Fruit fly (Drosophila melanogaster): ENCODE data around the gene CG42713.

The CG42713 gene

DNA sequence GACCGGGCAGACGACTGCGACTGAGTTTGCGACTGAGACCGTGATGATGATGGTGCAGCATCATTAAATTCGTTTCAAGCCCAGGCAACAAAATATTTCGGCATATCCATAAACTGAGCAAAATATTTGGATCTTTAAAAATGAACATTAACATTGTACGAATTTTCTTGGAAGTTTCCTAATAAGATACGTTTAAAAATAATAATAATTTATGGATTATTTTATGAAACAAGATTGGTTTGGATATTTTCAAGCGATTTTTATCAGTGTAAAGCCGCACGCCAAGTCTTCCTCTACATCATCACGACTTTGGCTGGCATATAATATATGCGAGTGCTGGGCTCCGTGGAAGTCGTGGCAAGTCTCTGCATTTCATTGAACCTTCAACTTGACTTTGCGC lies 29.1 kb downstream of the CG42713 start (continued):
- TF ChIP-seq CG13287 (GFP tag; IDR thresholded peaks at IDR 0.05; ENCODE audit: partially characterized antibody) (no peak), CG3838 (GFP tag; optimal IDR thresholded peaks at IDR 0.05) (no peak), unc-4 (GFP tag; IDR thresholded peaks at IDR 0.05; ENCODE audit: partially characterized antibody) (no peak), Mrtf (GFP tag; IDR thresholded peaks at IDR 0.05) (no peak), CG18262 (tag; optimal IDR thresholded peaks at IDR 0.05) (peak; percentile 37), disco-r (GFP tag; optimal IDR thresholded peaks at IDR 0.05) (no peak), CG12744 (GFP tag; optimal IDR thresholded peaks at IDR 0.05) (no peak), CG34422 (GFP tag; IDR thresholded peaks at IDR 0.05) (no peak), fd102C (GFP tag; optimal IDR thresholded peaks at IDR 0.05) (no peak), CG7928 (GFP tag; optimal IDR thresholded peaks at IDR 0.05) (no peak), CG12391 (tag; optimal IDR thresholded peaks at IDR 0.05) (peak; percentile 32), CG17612 (GFP tag; IDR thresholded peaks at IDR 0.05) (no peak), Doc3 (GFP tag; IDR thresholded peaks at IDR 0.05; ENCODE audit: partially characterized antibody) (no peak), zen (tag; optimal IDR thresholded peaks at IDR 0.05) (no peak), CG10147 (GFP tag; optimal IDR thresholded peaks at IDR 0.05) (no peak), CG11723 (GFP tag; optimal IDR thresholded peaks at IDR 0.05) (no peak), CG18011 (GFP tag; optimal IDR thresholded peaks at IDR 0.05) (no peak), hb (GFP tag; IDR thresholded peaks at IDR 0.05; ENCODE audit: partially characterized antibody) (no peak), usp (GFP tag; optimal IDR thresholded peaks at IDR 0.05) (no peak), CG4617 (GFP tag; optimal IDR thresholded peaks at IDR 0.05; ENCODE audit: borderline replicate concordance) (no peak), Antp (GFP tag; optimal IDR thresholded peaks at IDR 0.05) (no peak), slp2 (GFP tag; optimal IDR thresholded peaks at IDR 0.05) (no peak), NfI (GFP tag; optimal IDR thresholded peaks at IDR 0.05) (no peak), CG8388 (GFP tag; optimal IDR thresholded peaks at IDR 0.05) (peak; percentile 32), CG32532 (GFP tag; IDR thresholded peaks at IDR 0.05) (no peak), CoRest (tag; optimal IDR thresholded peaks at IDR 0.05) (no peak), Dfd (GFP tag; optimal IDR thresholded peaks at IDR 0.05) (no peak), CG8281 (tag; optimal IDR thresholded peaks at IDR 0.05) (no peak), Xrp1 (GFP tag; IDR thresholded peaks at IDR 0.05) (peak; percentile 50; the same call in 1 of the 2 replicates), CG4707 (GFP tag; optimal IDR thresholded peaks at IDR 0.05) (no peak), Hr3 (GFP tag; optimal IDR thresholded peaks at IDR 0.05) (peak; percentile 4), tll (GFP tag; optimal IDR thresholded peaks at IDR 0.05) (no peak), vvl (GFP tag; IDR thresholded peaks at IDR 0.05) (0 out of 2 replicates have a peak, but pooled peaks have one; percentile 37), CG9932 (GFP tag; IDR thresholded peaks at IDR 0.05) (no peak), Blimp-1 (GFP tag; optimal IDR thresholded peaks at IDR 0.05) (peak; percentile 52), ind (GFP tag; optimal IDR thresholded peaks at IDR 0.05) (no peak), otp (GFP tag; IDR thresholded peaks at IDR 0.05) (no peak), tgo (GFP tag; IDR thresholded peaks at IDR 0.05) (0 out of 3 replicates have a peak, but pooled peaks have one; percentile 31), ranshi (GFP tag; IDR thresholded peaks at IDR 0.05) (0 out of 2 replicates have a peak, but pooled peaks have one; percentile 9), CG3726 (GFP tag; IDR thresholded peaks at IDR 0.05) (no peak), Ets65A (GFP tag) (no peak), onecut (GFP tag; IDR thresholded peaks at IDR 0.05) (no peak), sens-2 (GFP tag; IDR thresholded peaks at IDR 0.05) (no peak), Asciz (GFP tag; optimal IDR thresholded peaks at IDR 0.05) (peak; percentile 15), wor (GFP tag; IDR thresholded peaks at IDR 0.05) (no peak), mirr (GFP tag; optimal IDR thresholded peaks at IDR 0.05) (no peak), CG4820 (GFP tag; optimal IDR thresholded peaks at IDR 0.05) (peak; percentile 20), esg (GFP tag; conservative IDR thresholded peaks at IDR 0.05) (no peak), CG11085 (GFP tag; IDR thresholded peaks at IDR 0.05) (no peak), CG3065 (GFP tag; optimal IDR thresholded peaks at IDR 0.05) (no peak), CG11504 (tag; optimal IDR thresholded peaks at IDR 0.05) (no peak)

All from whole organism, embryonic.